Worm (Caenorhabditis elegans) whole organism, young adult: Measurements from ENCODE around the gene smg-9.

Experiments
- B0019.2 ChIP-seq: fragments of 200-800 bp; sonication (Bioruptor generic); conservative IDR thresholded peaks from 2 replicates; pipeline ENCODE4 v1.3.6; 2022; ENCODE audit warnings: missing genetic modification reagents, missing genetic modification characterization, missing compliant biosample characterization
- B0336.3 ChIP-seq: fragments of 200-800 bp; sonication (Bioruptor generic); IDR thresholded peaks from 2 replicates; pipeline ENCODE4 v1.3.6; 2022; ENCODE audit warnings: missing genetic modification characterization, missing compliant biosample characterization
- D2030.7 ChIP-seq: fragments of 200-800 bp; sonication (Bioruptor generic); IDR thresholded peaks from 2 replicates; pipeline ENCODE4 v1.3.6; 2022; ENCODE audit warnings: missing genetic modification reagents, missing genetic modification characterization, missing compliant biosample characterization
- F23B12.7 ChIP-seq: sonication (generic microtip); optimal IDR thresholded peaks from 2 replicates; lab custom pipeline; 2017; ENCODE audit warnings: missing genetic modification characterization, mild to moderate bottlenecking, missing compliant biosample characterization, antibody characterized with exemption, moderate library complexity; ENCODE audit not compliant: insufficient read depth
- F52B5.7 ChIP-seq: sonication (generic microtip); optimal IDR thresholded peaks from 2 replicates; lab custom pipeline; 2016; ENCODE audit warnings: mild to moderate bottlenecking, missing genetic modification characterization, missing compliant biosample characterization
- F57C9.4 ChIP-seq: sonication (generic microtip); optimal IDR thresholded peaks from 2 replicates; lab custom pipeline; 2017; ENCODE audit warnings: mild to moderate bottlenecking, missing genetic modification characterization, missing compliant biosample characterization
- K11D2.4 ChIP-seq: fragments of 200-800 bp; sonication (Bioruptor generic); IDR thresholded peaks from 2 replicates; pipeline ENCODE4 v1.3.6; 2022; ENCODE audit warnings: missing genetic modification reagents, missing genetic modification characterization, missing compliant biosample characterization
- T07F8.4 ChIP-seq: sonication (generic microtip); optimal IDR thresholded peaks from 2 replicates; lab custom pipeline; 2016; ENCODE audit warnings: mild to moderate bottlenecking, missing genetic modification characterization, moderate library complexity, missing compliant biosample characterization
- T26A5.8 ChIP-seq: sonication (generic microtip); optimal IDR thresholded peaks from 2 replicates; lab custom pipeline; 2016; ENCODE audit warnings: missing genetic modification characterization, missing compliant biosample characterization
- attf-6 ChIP-seq: fragments of 200-800 bp; sonication (Bioruptor generic); IDR thresholded peaks from 2 replicates; pipeline ENCODE4 v1.3.6; 2022; ENCODE audit warnings: missing genetic modification reagents, missing genetic modification characterization, missing compliant biosample characterization
- ceh-58 ChIP-seq: fragments of 200-800 bp; sonication (Bioruptor generic); IDR thresholded peaks from 2 replicates; pipeline ENCODE4 v1.3.6; 2022; ENCODE audit warnings: missing genetic modification characterization, missing compliant biosample characterization
- ceh-91 ChIP-seq: fragments of 200-800 bp; sonication (Bioruptor generic); IDR thresholded peaks from 2 replicates; pipeline ENCODE4 v1.3.6; 2022; ENCODE audit warnings: missing genetic modification reagents, missing genetic modification characterization, missing compliant biosample characterization
- dox-1 ChIP-seq: fragments of 200-800 bp; sonication (Bioruptor generic); IDR thresholded peaks from 2 replicates; pipeline ENCODE4 v1.3.6; 2022; ENCODE audit warnings: missing genetic modification reagents, missing genetic modification characterization, missing compliant biosample characterization
- egl-18 ChIP-seq: fragments of 200-800 bp; sonication (Bioruptor generic); IDR thresholded peaks from 2 replicates; pipeline ENCODE4 v1.3.6; 2022; ENCODE audit warnings: missing genetic modification reagents, missing genetic modification characterization, missing compliant biosample characterization
- hlh-26 ChIP-seq: fragments of 200-800 bp; sonication (Bioruptor generic); conservative IDR thresholded peaks from 2 replicates; pipeline ENCODE4 v1.3.6; 2022; ENCODE audit warnings: missing genetic modification reagents, missing genetic modification characterization, missing compliant biosample characterization
- hrde-1 ChIP-seq: sonication (generic microtip); optimal IDR thresholded peaks from 2 replicates; lab custom pipeline; 2016; ENCODE audit warnings: missing genetic modification characterization, mild to moderate bottlenecking, missing compliant biosample characterization, moderate library complexity, missing genotype, missing genetic modification reagents, borderline replicate concordance
- lag-1 ChIP-seq: fragments of 200-800 bp; sonication (Bioruptor generic); IDR thresholded peaks from 2 replicates; pipeline ENCODE4 v1.3.6; 2022; ENCODE audit warnings: missing genetic modification reagents, missing genetic modification characterization, missing compliant biosample characterization
- lin-26 ChIP-seq: fragments of 200-800 bp; sonication (Bioruptor generic); IDR thresholded peaks from 2 replicates; pipeline ENCODE4 v1.3.6; 2022; ENCODE audit warnings: missing genetic modification reagents, missing genetic modification characterization, missing compliant biosample characterization
- lin-40 ChIP-seq: sonication (generic microtip); optimal IDR thresholded peaks from 2 replicates; lab custom pipeline; 2016; ENCODE audit warnings: missing genetic modification characterization, mild to moderate bottlenecking, missing compliant biosample characterization, missing genotype, missing genetic modification reagents
- lin-54 ChIP-seq: fragments of 200-800 bp; sonication (Bioruptor generic); optimal IDR thresholded peaks from 2 replicates; lab custom pipeline; 2018; ENCODE audit warnings: mild to moderate bottlenecking, missing genetic modification characterization, missing compliant biosample characterization
- lsl-1 ChIP-seq: fragments of 200-800 bp; sonication (Bioruptor generic); optimal IDR thresholded peaks from 2 replicates; lab custom pipeline; 2018; ENCODE audit warnings: mild to moderate bottlenecking, missing genetic modification characterization, moderate library complexity, missing compliant biosample characterization
- madf-6 ChIP-seq: fragments of 200-800 bp; sonication (Bioruptor generic); IDR thresholded peaks from 2 replicates; pipeline ENCODE4 v1.3.6; 2022; ENCODE audit warnings: missing genetic modification reagents, missing genetic modification characterization, missing compliant biosample characterization
- mcd-1 ChIP-seq: fragments of 200-800 bp; sonication (Bioruptor generic); IDR thresholded peaks from 2 replicates; pipeline ENCODE4 v1.3.6; 2022; ENCODE audit warnings: missing genetic modification reagents, missing genetic modification characterization, missing compliant biosample characterization
- mel-28 ChIP-seq: sonication (generic microtip); optimal IDR thresholded peaks from 2 replicates; lab custom pipeline; 2016; ENCODE audit warnings: borderline replicate concordance, mild to moderate bottlenecking, missing genetic modification characterization, missing compliant biosample characterization
- mes-4 ChIP-seq: sonication (generic microtip); optimal IDR thresholded peaks from 2 replicates; lab custom pipeline; 2016; ENCODE audit warnings: missing genotype, missing genetic modification characterization, missing compliant biosample characterization
- nfyb-1 ChIP-seq: fragments of 200-800 bp; sonication (Bioruptor generic); IDR thresholded peaks from 2 replicates; pipeline ENCODE4 v1.3.6; 2022; ENCODE audit warnings: missing genetic modification reagents, missing genetic modification characterization, missing compliant biosample characterization
- pbrm-1 ChIP-seq: fragments of 200-800 bp; sonication (Bioruptor generic); IDR thresholded peaks from 2 replicates; pipeline ENCODE4 v1.3.6; 2022; ENCODE audit warnings: missing genetic modification reagents, missing genetic modification characterization, missing compliant biosample characterization
- pha-4 ChIP-seq: fragments of 150-350 bp; sonication (generic microtip); optimal IDR thresholded peaks from 2 replicates; lab custom pipeline; 2014; ENCODE audit warnings: missing biosample characterization, missing genetic modification reagents, missing genetic modification characterization
- sdz-38 ChIP-seq: sonication (generic microtip); optimal IDR thresholded peaks from 2 replicates; lab custom pipeline; 2016; ENCODE audit warnings: missing genotype, missing genetic modification characterization, missing compliant biosample characterization
- snpc-3.4 ChIP-seq: sonication (generic microtip); optimal IDR thresholded peaks from 2 replicates; lab custom pipeline; 2017; ENCODE audit warnings: missing genetic modification characterization, mild to moderate bottlenecking, missing compliant biosample characterization, antibody characterized with exemption, moderate library complexity, missing genotype, missing genetic modification reagents
- snpc-4 ChIP-seq, 5 experiments: fragments of 150-350 bp in 1 of 5; sonication (generic microtip) in 4 of 5; optimal IDR thresholded peaks; 2 replicates each; lab custom pipeline; 2014 to 2018; ENCODE audit warnings: missing genetic modification characterization in 5 of 5, missing biosample characterization in 3 of 5, antibody characterized with exemption in 2 of 5, mild to moderate bottlenecking in 2 of 5, missing compliant biosample characterization in 2 of 5, missing genotype in 2 of 5, moderate library complexity in 2 of 5, missing genetic modification reagents in 1 of 5
- unc-62 ChIP-seq: fragments of 150-350 bp; optimal IDR thresholded peaks from 2 replicates; lab custom pipeline; 2014; ENCODE audit warnings: missing biosample characterization, missing genetic modification reagents, missing genetic modification characterization
- zfh-2 ChIP-seq: fragments of 200-800 bp; sonication (Bioruptor generic); conservative IDR thresholded peaks from 2 replicates; pipeline ENCODE4 v1.3.6; 2022; ENCODE audit warnings: missing genetic modification reagents, missing genetic modification characterization, missing compliant biosample characterization
- ztf-18 ChIP-seq: sonication (generic microtip); optimal IDR thresholded peaks from 2 replicates; lab custom pipeline; 2016; ENCODE audit warnings: missing genotype, mild to moderate bottlenecking, missing genetic modification characterization, missing compliant biosample characterization
- ztf-22 ChIP-seq: fragments of 200-800 bp; sonication (Bioruptor generic); optimal IDR thresholded peaks from 2 replicates; lab custom pipeline; 2018; ENCODE audit warnings: mild to moderate bottlenecking, missing genetic modification characterization, moderate library complexity, missing compliant biosample characterization
- ztf-25 ChIP-seq: fragments of 200-800 bp; sonication (Bioruptor generic); IDR thresholded peaks from 2 replicates; pipeline ENCODE4 v1.3.6; 2022; ENCODE audit warnings: missing genetic modification reagents, missing genetic modification characterization, missing compliant biosample characterization
- ztf-28 ChIP-seq: fragments of 200-800 bp; sonication (Bioruptor generic); IDR thresholded peaks from 2 replicates; pipeline ENCODE4 v1.3.6; 2022; ENCODE audit warnings: missing genetic modification reagents, missing genetic modification characterization, missing compliant biosample characterization
- ztf-3 ChIP-seq: fragments of 200-800 bp; sonication (Bioruptor generic); optimal IDR thresholded peaks from 2 replicates; lab custom pipeline; 2018; ENCODE audit warnings: mild to moderate bottlenecking, missing genetic modification characterization, missing compliant biosample characterization
- ztf-6 ChIP-seq: fragments of 200-800 bp; sonication (Bioruptor generic); IDR thresholded peaks from 2 replicates; pipeline ENCODE4 v1.3.6; 2022; ENCODE audit warnings: missing genetic modification reagents, missing genetic modification characterization, missing compliant biosample characterization

The smg-9 gene

ce11 chrII:14794935-14795454 lies 42.3 kb upstream of the smg-9 start, which contains the start of gene eif-3.B (continued):
- TF ChIP-seq mcd-1 (GFP tag; lab: Robert Waterston, UW), result peak; percentile 86
- TF ChIP-seq attf-6, result no peak
- TF ChIP-seq F57C9.4 (tag; lab: Kevin White, UChicago), result no peak
- TF ChIP-seq ztf-18 (tag; lab: Kevin White, UChicago), result peak; percentile 44
- peak; percentile 45 for TF ChIP-seq snpc-4 (GFP tag; optimal IDR thresholded peaks at IDR 0.05; lab: Kevin White, UChicago)
- TF ChIP-seq snpc-4 (tag; optimal IDR thresholded peaks at IDR 0.05; lab: Kevin White, UChicago), result peak; percentile 13 to 86 (median 84)
- TF ChIP-seq D2030.7 (GFP tag; lab: Robert Waterston, UW), result peak; percentile 80
- no peak for TF ChIP-seq F52B5.7 (tag; lab: Kevin White, UChicago)
- peak; percentile 70; the same call in 1 of the 2 replicates for TF ChIP-seq nfyb-1 (GFP tag; lab: Robert Waterston, UW)
- TF ChIP-seq ceh-58 (GFP tag; lab: Robert Waterston, UW), result no peak
- TF ChIP-seq B0336.3 (GFP tag; lab: Robert Waterston, UW), result peak; percentile 46; the same call in 1 of the 2 replicates
- peak; percentile 80 for TF ChIP-seq dox-1 (GFP tag; lab: Robert Waterston, UW)
- no peak for TF ChIP-seq ztf-22
- TF ChIP-seq ztf-25, result 0 out of 2 replicates have a peak, but pooled peaks have one; percentile 5
- TF ChIP-seq snpc-3.4 (tag; lab: Kevin White, UChicago), result peak; percentile 83
- 0 out of 2 replicates have a peak, but pooled peaks have one; percentile 14 for TF ChIP-seq ztf-6 (GFP tag; lab: Robert Waterston, UW)
- no peak for TF ChIP-seq T26A5.8
- peak; percentile 80 for TF ChIP-seq pbrm-1 (GFP tag; lab: Robert Waterston, UW)
- no peak for TF ChIP-seq mel-28
- peak; percentile 64 for TF ChIP-seq F23B12.7 (tag; lab: Kevin White, UChicago)
- peak; percentile 54 for TF ChIP-seq lsl-1
- TF ChIP-seq K11D2.4 (GFP tag; lab: Robert Waterston, UW), result 0 out of 2 replicates have a peak, but pooled peaks have one; percentile 61
- no peak for TF ChIP-seq B0019.2
- no peak for TF ChIP-seq T07F8.4 (tag; lab: Kevin White, UChicago)
- peak; percentile 95 for TF ChIP-seq lin-54 (GFP tag; lab: Kevin White, UChicago)
- no peak for TF ChIP-seq unc-62 (GFP tag; lab: Kevin White, UChicago)
- peak; percentile 79 for TF ChIP-seq madf-6 (GFP tag; lab: Robert Waterston, UW)
- no peak for TF ChIP-seq lin-26 (GFP tag; lab: Robert Waterston, UW)
- no peak for TF ChIP-seq mes-4 (tag; lab: Kevin White, UChicago)
- peak; percentile 75 for TF ChIP-seq pha-4 (tag; lab: Kevin White, UChicago)
- no peak; the same call in 1 of the 2 replicates for TF ChIP-seq zfh-2 (GFP tag; lab: Robert Waterston, UW)
- TF ChIP-seq ztf-28 (GFP tag; lab: Robert Waterston, UW), result 0 out of 2 replicates have a peak, but pooled peaks have one; percentile 40
- peak; percentile 39; the same call in 1 of the 2 replicates for TF ChIP-seq ceh-91 (GFP tag; lab: Robert Waterston, UW)
- no peak for TF ChIP-seq hlh-26 (GFP tag; lab: Robert Waterston, UW)
- no peak for TF ChIP-seq ztf-3 (GFP tag; lab: Kevin White, UChicago)
- TF ChIP-seq hrde-1 (tag; lab: Kevin White, UChicago), result no peak
- TF ChIP-seq sdz-38 (tag; lab: Kevin White, UChicago), result no peak
- TF ChIP-seq lag-1 (GFP tag; lab: Robert Waterston, UW), result no peak
- TF ChIP-seq egl-18 (GFP tag; lab: Robert Waterston, UW), result 0 out of 2 replicates have a peak, but pooled peaks have one; percentile 38
- peak; percentile 88 for TF ChIP-seq lin-40 (tag; lab: Kevin White, UChicago)
